Fruit fly (Drosophila melanogaster) whole organism: Measurements from ENCODE around the gene Naxd.

ENCODE experiments used
- CG8478 ChIP-seq: fragments of >200 bp; optimal IDR thresholded peaks from 2 replicates; lab custom pipeline; 2018; ENCODE audit warnings: inconsistent platforms
- Dll ChIP-seq: fragments of >200 bp; optimal IDR thresholded peaks from 2 replicates; lab custom pipeline; 2017
- EcR ChIP-seq, 2 experiments: fragments of >200 bp; optimal IDR thresholded peaks; 2 replicates each; lab custom pipeline; 2017; ENCODE audit warnings: missing biosample characterization in 2 of 2, missing genetic modification characterization in 2 of 2, missing genetic modification reagents in 2 of 2
- psq ChIP-seq: fragments of >200 bp; optimal IDR thresholded peaks from 2 replicates; lab custom pipeline; 2017
- usp ChIP-seq: fragments of >200 bp; optimal IDR thresholded peaks from 2 replicates; lab custom pipeline; 2017; ENCODE audit warnings: missing biosample characterization, missing genetic modification characterization, mixed read lengths

DNA sequence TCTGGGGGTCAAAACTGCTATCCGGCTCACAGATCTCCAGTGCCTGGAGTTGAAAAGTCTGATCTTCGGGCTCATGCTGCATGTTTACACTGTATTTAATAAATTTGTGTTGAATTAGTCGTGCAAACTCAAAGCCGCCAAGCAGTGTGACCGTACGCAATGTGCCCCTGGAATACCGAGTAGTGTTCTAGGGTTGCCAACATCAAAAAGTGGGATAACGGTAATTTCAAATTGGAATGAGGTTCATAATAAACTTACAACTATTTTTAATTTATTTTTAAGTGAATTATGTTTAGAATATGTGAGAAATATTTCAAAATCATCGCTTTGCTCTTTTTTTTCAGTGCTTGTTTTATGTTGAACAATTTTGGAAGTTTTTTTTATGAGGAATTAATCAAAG lies 2.7 kb upstream of the Naxd start, which contains the start of gene Gem2:
- TF ChIP-seq psq = no peak
- TF ChIP-seq CG8478 (lab: Kevin White, UChicago) = no peak
- no peak for TF ChIP-seq usp (GFP tag; lab: Kevin White, UChicago)
- no peak for TF ChIP-seq EcR (GFP tag; optimal IDR thresholded peaks at IDR 0.05; lab: Kevin White, UChicago)
- TF ChIP-seq Dll = no peak
